Worm (Caenorhabditis elegans) whole organism, midembryonic: Measurements from ENCODE around the gene cyp-33C8.

Source experiments
- T22C8.4 ChIP-seq: fragments of 200-800 bp; sonication (Bioruptor generic); IDR thresholded peaks from 2 replicates; pipeline ENCODE4 v1.3.6; 2022; ENCODE audit warnings: missing genetic modification characterization, missing compliant biosample characterization
- cog-1 ChIP-seq: sonication (generic microtip); optimal IDR thresholded peaks from 2 replicates; lab custom pipeline; 2016; ENCODE audit warnings: missing genetic modification characterization, missing compliant biosample characterization
- flt-1 ChIP-seq: fragments of 200-800 bp; sonication (Bioruptor generic); IDR thresholded peaks from 2 replicates; pipeline ENCODE4 v1.3.6; 2022; ENCODE audit warnings: missing genetic modification characterization, missing compliant biosample characterization
- klf-2 ChIP-seq: fragments of 200-800 bp; sonication (Bioruptor generic); conservative IDR thresholded peaks from 2 replicates; pipeline ENCODE4 v1.3.6; 2022; ENCODE audit warnings: missing genetic modification reagents, missing genetic modification characterization, missing compliant biosample characterization
- tab-1 ChIP-seq: fragments of 200-800 bp; sonication (Bioruptor generic); IDR thresholded peaks from 2 replicates; pipeline ENCODE4 v1.3.6; 2022; ENCODE audit warnings: missing genetic modification characterization, missing compliant biosample characterization

- TF ChIP-seq cog-1 (tag; lab: Kevin White, UChicago) (no peak), klf-2 (GFP tag; lab: Robert Waterston, UW) (no peak), T22C8.4 (GFP tag; lab: Robert Waterston, UW) (no peak), tab-1 (GFP tag; lab: Robert Waterston, UW) (no peak), flt-1 (no peak)
These were observed 36.4 kb downstream of the cyp-33C8 start, which contains the start of gene Y39H10A.1 for ce11 chrV:3766904-3767303.
